Worm (Caenorhabditis elegans): ENCODE results near the gene C09G4.4.

- no peak for TF ChIP-seq unc-62 (GFP tag; optimal IDR thresholded peaks at IDR 0.05)
- TF ChIP-seq lsy-2 (tag; optimal IDR thresholded peaks at IDR 0.05), result no peak
- no peak for TF ChIP-seq lin-39 (tag; optimal IDR thresholded peaks at IDR 0.05)
- no peak for TF ChIP-seq ztf-11 (tag; optimal IDR thresholded peaks at IDR 0.05)
- TF ChIP-seq zag-1 (tag; optimal IDR thresholded peaks at IDR 0.05), result no peak
- no peak for TF ChIP-seq dmd-4 (tag; optimal IDR thresholded peaks at IDR 0.05)
- TF ChIP-seq F13H6.1 (tag; optimal IDR thresholded peaks at IDR 0.05), result no peak
- no peak for TF ChIP-seq lin-13 (GFP tag; optimal IDR thresholded peaks at IDR 0.05)
- TF ChIP-seq ama-1 (optimal IDR thresholded peaks at IDR 0.05), result no peak
- TF ChIP-seq nhr-25 (tag; optimal IDR thresholded peaks at IDR 0.05), result peak; percentile 11
- TF ChIP-seq nhr-77 (tag; optimal IDR thresholded peaks at IDR 0.05), result no peak
- TF ChIP-seq mab-5 (tag; optimal IDR thresholded peaks at IDR 0.05), result no peak
Measured at ce11 chrIV:8526579-8526978, 13.8 kb downstream of the C09G4.4 start.
